Worm (Caenorhabditis elegans) whole organism, mixed stage, embryonic: ENCODE data around the gene ZK1236.1.

Experiments
- M03D4.4 ChIP-seq: sonication (generic microtip); optimal IDR thresholded peaks from 2 replicates; lab custom pipeline; 2017; ENCODE audit warnings: mild to moderate bottlenecking, missing genetic modification characterization, missing compliant biosample characterization
- bed-3 ChIP-seq: fragments of 200-800 bp; sonication (Bioruptor generic); optimal IDR thresholded peaks from 3 replicates; lab custom pipeline; 2018; ENCODE audit warnings: mild to moderate bottlenecking, missing genetic modification characterization, moderate library complexity, missing compliant biosample characterization
- blmp-1 ChIP-seq: fragments of 150-350 bp; optimal IDR thresholded peaks from 2 replicates; lab custom pipeline; 2014; ENCODE audit warnings: missing biosample characterization, missing genetic modification characterization
- ces-1 ChIP-seq: fragments of 150-350 bp; optimal IDR thresholded peaks from 2 replicates; lab custom pipeline; 2014; ENCODE audit warnings: missing biosample characterization, missing genetic modification reagents, missing genetic modification characterization
- cnd-1 ChIP-seq: fragments of 200-800 bp; sonication (Bioruptor generic); optimal IDR thresholded peaks from 2 replicates; lab custom pipeline; 2018; ENCODE audit warnings: mild to moderate bottlenecking, missing genetic modification characterization, missing compliant biosample characterization
- elt-3 ChIP-seq: fragments of 150-350 bp; optimal IDR thresholded peaks from 2 replicates; lab custom pipeline; 2014; ENCODE audit warnings: missing biosample characterization, missing genetic modification characterization
- ham-2 ChIP-seq: fragments of 200-800 bp; sonication (Bioruptor generic); optimal IDR thresholded peaks from 2 replicates; lab custom pipeline; 2018; ENCODE audit warnings: mild to moderate bottlenecking, missing genetic modification characterization, missing compliant biosample characterization
- hlh-1 ChIP-seq: fragments of 150-350 bp; optimal IDR thresholded peaks from 2 replicates; lab custom pipeline; 2014; ENCODE audit warnings: missing biosample characterization, missing genetic modification reagents, missing genetic modification characterization
- lin-13 ChIP-seq: fragments of 150-350 bp; optimal IDR thresholded peaks from 2 replicates; lab custom pipeline; 2014; ENCODE audit warnings: missing biosample characterization, missing genetic modification characterization
- lsy-2 ChIP-seq: fragments of 150-350 bp; optimal IDR thresholded peaks from 2 replicates; lab custom pipeline; 2014; ENCODE audit warnings: missing biosample characterization, missing genetic modification characterization
- mab-5 ChIP-seq: fragments of 150-350 bp; optimal IDR thresholded peaks from 2 replicates; lab custom pipeline; 2014; ENCODE audit warnings: missing biosample characterization, missing genetic modification characterization
- mls-2 ChIP-seq: sonication (generic microtip); optimal IDR thresholded peaks from 2 replicates; lab custom pipeline; 2016; ENCODE audit warnings: mild to moderate bottlenecking, missing genetic modification characterization, moderate library complexity, missing compliant biosample characterization
- nhr-2 ChIP-seq: fragments of 150-350 bp; optimal IDR thresholded peaks from 2 replicates; lab custom pipeline; 2014; ENCODE audit warnings: missing biosample characterization, missing genetic modification characterization
- nhr-237 ChIP-seq: fragments of 150-350 bp; optimal IDR thresholded peaks from 2 replicates; lab custom pipeline; 2014; ENCODE audit warnings: missing biosample characterization, missing genetic modification characterization
- nhr-28 ChIP-seq: fragments of 150-350 bp; optimal IDR thresholded peaks from 2 replicates; lab custom pipeline; 2014; ENCODE audit warnings: missing biosample characterization, missing genetic modification characterization
- nhr-76 ChIP-seq: sonication (generic microtip); optimal IDR thresholded peaks from 2 replicates; lab custom pipeline; 2017; ENCODE audit warnings: missing biosample characterization, missing genetic modification characterization
- pha-4 ChIP-seq: fragments of 150-350 bp; optimal IDR thresholded peaks from 2 replicates; lab custom pipeline; 2018; ENCODE audit warnings: missing biosample characterization, missing genetic modification reagents, missing genetic modification characterization
- sem-2 ChIP-seq: fragments of 200-800 bp; sonication (Bioruptor generic); optimal IDR thresholded peaks from 2 replicates; lab custom pipeline; 2018; ENCODE audit warnings: mild to moderate bottlenecking, missing genetic modification characterization, missing compliant biosample characterization
- sptf-1 ChIP-seq: sonication (generic microtip); optimal IDR thresholded peaks from 2 replicates; lab custom pipeline; 2017; ENCODE audit warnings: mild to moderate bottlenecking, missing genetic modification characterization, moderate library complexity, missing compliant biosample characterization
- tbx-8 ChIP-seq: fragments of 200-800 bp; sonication (Bioruptor generic); optimal IDR thresholded peaks from 2 replicates; lab custom pipeline; 2018; ENCODE audit warnings: mild to moderate bottlenecking, missing genetic modification characterization, moderate library complexity, missing compliant biosample characterization
- unc-120 ChIP-seq: sonication (generic microtip); optimal IDR thresholded peaks from 2 replicates; lab custom pipeline; 2017; ENCODE audit warnings: missing genetic modification characterization, missing compliant biosample characterization; ENCODE audit not compliant: poor library complexity, severe bottlenecking
- unc-39 ChIP-seq: fragments of 150-350 bp; optimal IDR thresholded peaks from 2 replicates; lab custom pipeline; 2014; ENCODE audit warnings: missing biosample characterization, missing genetic modification characterization
- unc-62 ChIP-seq: fragments of 150-350 bp; optimal IDR thresholded peaks from 2 replicates; lab custom pipeline; 2014; ENCODE audit warnings: missing biosample characterization, missing genetic modification reagents, missing genetic modification characterization
- zip-8 ChIP-seq: fragments of 150-350 bp; optimal IDR thresholded peaks from 2 replicates; lab custom pipeline; 2014; ENCODE audit warnings: missing biosample characterization, missing genetic modification characterization

The ZK1236.1 gene

DNA sequence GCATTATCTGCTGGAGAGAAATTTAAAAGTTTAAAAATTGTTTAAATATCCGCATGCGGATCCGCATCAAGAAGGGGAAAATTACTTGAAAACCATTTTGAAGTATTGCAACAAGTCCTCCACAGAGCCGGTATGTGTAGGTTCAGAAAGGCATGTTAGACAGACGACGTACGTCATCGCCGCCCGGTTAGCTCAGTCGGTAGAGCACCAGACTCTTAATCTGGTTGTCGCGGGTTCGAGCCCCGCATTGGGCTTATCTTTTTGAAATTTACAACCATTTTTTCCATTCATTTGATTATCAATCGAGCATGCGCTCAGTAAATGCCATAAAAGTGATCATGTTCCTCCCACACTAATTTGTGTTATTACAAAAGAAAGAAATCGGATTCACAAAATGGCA lies 44.2 kb downstream of the ZK1236.1 start:
- TF ChIP-seq unc-39 (no peak), sptf-1 (tag; lab: Kevin White, UChicago) (no peak), ces-1 (GFP tag; lab: Kevin White, UChicago) (no peak), nhr-76 (tag; lab: Kevin White, UChicago) (no peak)

DNA sequence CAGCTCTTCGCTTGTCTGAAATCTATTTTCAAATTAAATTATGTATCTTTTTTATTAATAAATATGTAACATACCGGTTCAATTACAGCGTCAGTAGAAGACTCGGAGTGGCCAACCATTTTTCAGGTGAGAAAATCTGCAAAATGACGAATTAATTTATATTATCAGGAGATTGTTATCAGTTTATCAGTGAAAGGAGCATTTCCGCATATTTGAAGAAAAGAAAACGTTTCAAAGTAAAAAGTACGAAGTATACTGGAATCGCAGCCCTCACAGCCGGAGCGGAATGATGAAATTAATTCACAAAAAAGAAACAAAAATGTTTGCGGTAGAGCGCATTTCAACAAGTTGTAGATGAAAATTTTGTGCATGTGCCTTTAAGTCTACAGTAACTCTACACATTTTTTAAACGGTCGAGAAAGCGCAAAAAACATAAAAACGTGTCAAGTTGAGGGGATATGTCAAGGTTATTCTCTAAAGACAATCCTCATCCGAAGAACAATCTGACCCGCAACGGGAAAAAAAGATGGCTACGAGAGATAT lies 50.3 kb downstream of the ZK1236.1 start:
- TF ChIP-seq lsy-2 (tag; lab: Kevin White, UChicago), result no peak
- TF ChIP-seq pha-4 (tag; lab: Kevin White, UChicago), result no peak
- no peak for TF ChIP-seq sem-2
- TF ChIP-seq bed-3, result no peak
- TF ChIP-seq elt-3 (tag; lab: Kevin White, UChicago), result no peak
- no peak for TF ChIP-seq M03D4.4
- no peak for TF ChIP-seq zip-8
- no peak for TF ChIP-seq cnd-1 (tag; lab: Kevin White, UChicago)
- no peak for TF ChIP-seq blmp-1 (tag; lab: Kevin White, UChicago)
- TF ChIP-seq nhr-28, result no peak
- no peak for TF ChIP-seq unc-120 (tag; lab: Kevin White, UChicago)
- TF ChIP-seq unc-62 (GFP tag; lab: Kevin White, UChicago), result no peak
- TF ChIP-seq lin-13 (tag; lab: Kevin White, UChicago), result no peak
- TF ChIP-seq nhr-76 (tag; lab: Kevin White, UChicago), result no peak
- TF ChIP-seq ham-2 (GFP tag; lab: Kevin White, UChicago), result no peak
- no peak for TF ChIP-seq mls-2 (tag; lab: Kevin White, UChicago)
- TF ChIP-seq nhr-2 (tag; lab: Kevin White, UChicago), result no peak
- no peak for TF ChIP-seq nhr-237 (tag; lab: Kevin White, UChicago)
- no peak for TF ChIP-seq mab-5 (tag; lab: Kevin White, UChicago)

DNA sequence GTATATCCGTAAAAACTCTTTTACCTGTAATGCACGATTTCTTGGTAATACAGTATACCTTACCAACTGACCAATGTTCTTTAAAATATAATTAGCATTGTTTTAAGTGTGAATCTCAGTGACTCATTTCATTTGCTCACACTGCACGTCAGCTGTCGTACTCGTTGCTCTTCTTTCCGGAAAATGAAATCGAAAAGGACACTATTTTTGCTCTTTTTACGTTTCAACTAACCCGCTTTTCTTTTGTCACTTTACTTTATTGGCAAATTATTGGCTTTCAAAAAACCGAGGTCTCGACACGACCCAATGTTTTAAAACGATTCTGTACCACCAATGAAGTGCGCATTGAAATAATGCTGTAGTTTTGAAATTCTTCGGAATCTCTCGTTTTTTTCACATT lies 51.3 kb downstream of the ZK1236.1 start, which contains the start of gene F42H10.6:
Gene F42H10.6, minus strand, starts transcription at position 101 of the 400 bp plus-strand sequence.
- TF ChIP-seq hlh-1 (tag; lab: Kevin White, UChicago), result peak; percentile 85
- no peak for TF ChIP-seq tbx-8
